Worm (Caenorhabditis elegans) whole organism, L4/young adult: ENCODE data around the gene skpo-2.

Experiments used
- W03F9.2 ChIP-seq: fragments of 150-350 bp; optimal IDR thresholded peaks from 2 replicates; lab custom pipeline; 2014; ENCODE audit warnings: missing biosample characterization, missing genetic modification characterization
- dao-5 ChIP-seq: sonication (generic microtip); optimal IDR thresholded peaks from 2 replicates; lab custom pipeline; 2016; ENCODE audit warnings: missing genotype, missing genetic modification characterization, moderate library complexity, missing compliant biosample characterization

DNA sequence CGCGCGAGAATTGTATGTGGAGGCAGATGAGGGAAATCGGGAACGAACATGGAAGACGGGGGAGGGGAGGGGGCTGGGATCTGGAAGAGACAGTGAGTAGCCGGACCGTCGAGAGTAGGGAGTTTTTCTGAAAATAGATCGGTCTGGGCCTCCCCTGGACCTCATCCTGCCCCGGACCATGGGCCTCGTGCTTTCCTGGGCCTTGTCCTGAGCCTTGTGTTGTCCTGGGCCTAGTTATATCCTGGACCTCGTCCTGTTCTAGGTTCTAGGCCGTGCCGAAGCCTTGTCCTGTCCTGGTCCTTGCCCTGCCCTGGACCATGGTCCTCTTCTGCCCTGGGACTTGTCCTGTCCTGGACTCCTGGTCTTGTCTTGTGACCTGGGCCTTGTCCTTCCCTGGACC lies 1.1 kb upstream of the skpo-2 start:
- TF ChIP-seq W03F9.2 (tag; lab: Kevin White, UChicago): no peak
- no peak for TF ChIP-seq dao-5 (tag; lab: Kevin White, UChicago)
